Worm (Caenorhabditis elegans) whole organism, L2 larva: ENCODE measurements around the gene clx-1.

Source experiments
- C34F6.9 ChIP-seq: fragments of 150-350 bp; optimal IDR thresholded peaks from 2 replicates; lab custom pipeline; 2014; ENCODE audit warnings: missing biosample characterization, missing genetic modification characterization
- F13H6.1 ChIP-seq: sonication (generic microtip); optimal IDR thresholded peaks from 2 replicates; lab custom pipeline; 2016; ENCODE audit warnings: missing genetic modification characterization, missing compliant biosample characterization
- R02D3.7 ChIP-seq: fragments of 150-350 bp; optimal IDR thresholded peaks from 2 replicates; lab custom pipeline; 2014; ENCODE audit warnings: missing biosample characterization, missing genetic modification characterization
- Y55F3AM.14 ChIP-seq: fragments of 200-800 bp; sonication (Bioruptor generic); optimal IDR thresholded peaks from 2 replicates; lab custom pipeline; 2018; ENCODE audit warnings: mild to moderate bottlenecking, missing genetic modification characterization, missing compliant biosample characterization
- ZK546.5 ChIP-seq: sonication (generic microtip); optimal IDR thresholded peaks from 2 replicates; lab custom pipeline; 2017; ENCODE audit warnings: missing biosample characterization, missing genetic modification characterization
- alr-1 ChIP-seq: fragments of 150-350 bp; optimal IDR thresholded peaks from 2 replicates; lab custom pipeline; 2014; ENCODE audit warnings: missing biosample characterization, missing genetic modification characterization
- aly-2 ChIP-seq: fragments of 150-350 bp; optimal IDR thresholded peaks from 2 replicates; lab custom pipeline; 2014; ENCODE audit warnings: missing biosample characterization, missing genetic modification characterization
- ama-1 ChIP-seq: fragments of 150-350 bp; optimal IDR thresholded peaks from 2 replicates; lab custom pipeline; 2018; ENCODE audit warnings: inconsistent platforms
- blmp-1 ChIP-seq: sonication (generic microtip); optimal IDR thresholded peaks from 2 replicates; lab custom pipeline; 2017; ENCODE audit warnings: missing genetic modification characterization, mild to moderate bottlenecking, missing compliant biosample characterization, antibody characterized with exemption, moderate library complexity; ENCODE audit not compliant: insufficient read depth
- ceh-16 ChIP-seq: fragments of 150-350 bp; optimal IDR thresholded peaks from 2 replicates; lab custom pipeline; 2014; ENCODE audit warnings: missing biosample characterization, missing genetic modification characterization
- ceh-82 ChIP-seq: fragments of 150-350 bp; optimal IDR thresholded peaks from 2 replicates; lab custom pipeline; 2014; ENCODE audit warnings: missing biosample characterization, missing genetic modification characterization
- crh-2 ChIP-seq: sonication (generic microtip); optimal IDR thresholded peaks from 2 replicates; lab custom pipeline; 2017; ENCODE audit warnings: missing biosample characterization, missing genetic modification characterization
- dmd-4 ChIP-seq: sonication (generic microtip); optimal IDR thresholded peaks from 2 replicates; lab custom pipeline; 2017; ENCODE audit warnings: missing biosample characterization, missing genetic modification characterization
- elt-1 ChIP-seq: fragments of 150-350 bp; optimal IDR thresholded peaks from 2 replicates; lab custom pipeline; 2014; ENCODE audit warnings: missing biosample characterization, missing genetic modification characterization
- elt-3 ChIP-seq: sonication (generic microtip); optimal IDR thresholded peaks from 2 replicates; lab custom pipeline; 2017; ENCODE audit warnings: missing biosample characterization, missing genetic modification characterization
- fos-1 ChIP-seq: fragments of 150-350 bp; optimal IDR thresholded peaks from 2 replicates; lab custom pipeline; 2014; ENCODE audit warnings: missing biosample characterization, missing genetic modification characterization
- gmeb-1 ChIP-seq: fragments of 150-350 bp; optimal IDR thresholded peaks from 2 replicates; lab custom pipeline; 2014; ENCODE audit warnings: missing biosample characterization, missing genetic modification characterization
- lin-11 ChIP-seq: fragments of 150-350 bp; sonication (generic microtip); optimal IDR thresholded peaks from 2 replicates; lab custom pipeline; 2014; ENCODE audit warnings: missing biosample characterization, missing genetic modification characterization, inconsistent platforms, mixed read lengths
- lin-39 ChIP-seq: fragments of 150-350 bp; optimal IDR thresholded peaks from 2 replicates; lab custom pipeline; 2014; ENCODE audit warnings: missing biosample characterization, missing genetic modification reagents, missing genetic modification characterization
- lsy-2 ChIP-seq, 2 experiments: fragments of 150-350 bp in 1 of 2; sonication (generic microtip) in 1 of 2; optimal IDR thresholded peaks; 2 replicates each; lab custom pipeline; 2014 to 2017; ENCODE audit warnings: missing biosample characterization in 2 of 2, missing genetic modification characterization in 2 of 2
- mab-5 ChIP-seq: fragments of 150-350 bp; optimal IDR thresholded peaks from 2 replicates; lab custom pipeline; 2014; ENCODE audit warnings: missing biosample characterization, missing genetic modification characterization
- mbf-1 ChIP-seq: sonication (generic microtip); optimal IDR thresholded peaks from 2 replicates; lab custom pipeline; 2017; ENCODE audit warnings: missing biosample characterization, missing genetic modification characterization
- mdl-1 ChIP-seq, 2 experiments: fragments of 150-350 bp in 1 of 2; sonication (generic microtip) in 1 of 2; optimal IDR thresholded peaks; 2 replicates each; lab custom pipeline; 2017; ENCODE audit warnings: missing biosample characterization in 2 of 2, missing genetic modification characterization in 2 of 2
- nhr-11 ChIP-seq: fragments of 150-350 bp; optimal IDR thresholded peaks from 2 replicates; lab custom pipeline; 2014; ENCODE audit warnings: missing biosample characterization, missing genetic modification characterization
- nhr-129 ChIP-seq: fragments of 150-350 bp; optimal IDR thresholded peaks from 2 replicates; lab custom pipeline; 2014; ENCODE audit warnings: missing biosample characterization, missing genetic modification characterization
- nhr-21 ChIP-seq: fragments of 150-350 bp; optimal IDR thresholded peaks from 2 replicates; lab custom pipeline; 2014; ENCODE audit warnings: missing biosample characterization, missing genetic modification characterization
- nhr-23 ChIP-seq: fragments of 150-350 bp; optimal IDR thresholded peaks from 2 replicates; lab custom pipeline; 2014; ENCODE audit warnings: missing biosample characterization, missing genetic modification reagents, missing genetic modification characterization
- nhr-237 ChIP-seq: fragments of 150-350 bp; optimal IDR thresholded peaks from 2 replicates; lab custom pipeline; 2014; ENCODE audit warnings: missing biosample characterization, missing genetic modification characterization
- nhr-25 ChIP-seq: fragments of 150-350 bp; sonication (generic microtip); optimal IDR thresholded peaks from 3 replicates; lab custom pipeline; 2014; ENCODE audit warnings: missing biosample characterization, missing genetic modification characterization
- nhr-6 ChIP-seq: fragments of 150-350 bp; optimal IDR thresholded peaks from 2 replicates; lab custom pipeline; 2014; ENCODE audit warnings: missing biosample characterization, missing genetic modification characterization
- nhr-77 ChIP-seq: fragments of 150-350 bp; optimal IDR thresholded peaks from 2 replicates; lab custom pipeline; 2014; ENCODE audit warnings: missing biosample characterization, missing genetic modification characterization
- skn-1 ChIP-seq: sonication (generic microtip); optimal IDR thresholded peaks from 2 replicates; lab custom pipeline; 2017; ENCODE audit warnings: missing biosample characterization, missing genetic modification characterization
- sma-3 ChIP-seq: sonication (generic microtip); optimal IDR thresholded peaks from 2 replicates; lab custom pipeline; 2016; ENCODE audit warnings: missing genetic modification reagents, missing genetic modification characterization, missing compliant biosample characterization
- sma-9 ChIP-seq, 2 experiments: fragments of 150-350 bp in 1 of 2; sonication (generic microtip) in 1 of 2; optimal IDR thresholded peaks; 2 replicates each; lab custom pipeline; 2014 to 2016; ENCODE audit warnings: missing genetic modification characterization in 2 of 2, mild to moderate bottlenecking in 1 of 2, missing biosample characterization in 1 of 2, missing compliant biosample characterization in 1 of 2, missing genetic modification reagents in 1 of 2, moderate library complexity in 1 of 2
- snpc-4 ChIP-seq: fragments of 150-350 bp; optimal IDR thresholded peaks from 2 replicates; lab custom pipeline; 2014; ENCODE audit warnings: missing biosample characterization, missing genetic modification characterization
- unc-55 ChIP-seq: fragments of 150-350 bp; sonication (generic microtip); optimal IDR thresholded peaks from 3 replicates; lab custom pipeline; 2014; ENCODE audit warnings: missing biosample characterization, missing genetic modification reagents, missing genetic modification characterization
- unc-62 ChIP-seq: fragments of 150-350 bp; optimal IDR thresholded peaks from 2 replicates; lab custom pipeline; 2014; ENCODE audit warnings: missing biosample characterization, missing genetic modification reagents, missing genetic modification characterization
- zag-1 ChIP-seq: fragments of 150-350 bp; optimal IDR thresholded peaks from 2 replicates; lab custom pipeline; 2014; ENCODE audit warnings: missing biosample characterization, missing genetic modification characterization
- ztf-1 ChIP-seq: fragments of 200-800 bp; sonication (Bioruptor generic); conservative IDR thresholded peaks from 2 replicates; pipeline ENCODE4 v1.3.6; 2022; ENCODE audit warnings: missing genetic modification characterization, missing compliant biosample characterization
- ztf-11 ChIP-seq: sonication (generic microtip); optimal IDR thresholded peaks from 2 replicates; lab custom pipeline; 2017; ENCODE audit warnings: missing biosample characterization, missing genetic modification characterization

Gene clx-1

DNA sequence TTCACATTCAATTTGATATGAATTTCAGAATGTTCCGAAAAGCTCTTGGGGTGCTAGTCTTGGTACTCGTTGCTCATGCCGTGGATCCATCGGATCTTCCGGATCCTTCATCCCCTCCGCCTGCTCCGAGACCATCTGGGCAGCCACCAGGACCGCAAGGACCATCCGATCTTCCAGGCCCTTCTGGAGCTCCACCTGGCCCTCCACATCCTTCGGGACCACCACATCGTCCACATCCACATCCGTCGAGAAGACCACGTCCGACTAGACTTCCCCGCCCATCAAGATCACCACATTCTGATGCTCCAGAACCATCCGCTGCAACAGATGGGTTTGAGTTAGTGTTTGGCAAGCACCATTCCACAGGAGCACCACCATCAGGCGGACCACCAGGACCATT lies at the start of gene clx-1:
Gene clx-1 (plus strand): TSS at position 30 of the 400 bp plus-strand sequence.
- TF ChIP-seq lin-11 (tag; lab: Kevin White, UChicago) (no peak), snpc-4 (no peak), nhr-6 (no peak), aly-2 (tag; lab: Kevin White, UChicago) (no peak), blmp-1 (tag; lab: Kevin White, UChicago) (no peak), sma-3 (GFP tag; lab: Kevin White, UChicago) (no peak), dmd-4 (tag; lab: Kevin White, UChicago) (no peak), gmeb-1 (tag; lab: Kevin White, UChicago) (no peak), elt-1 (tag; lab: Kevin White, UChicago) (no peak), ama-1 (no peak), nhr-237 (no peak), nhr-21 (tag; lab: Kevin White, UChicago) (no peak), ceh-82 (no peak), nhr-23 (tag; lab: Kevin White, UChicago) (no peak), nhr-25 (tag; lab: Kevin White, UChicago) (no peak), lin-39 (no peak), mab-5 (tag; lab: Kevin White, UChicago) (no peak), nhr-11 (tag; lab: Kevin White, UChicago) (no peak)

ce11 chrIV:7689326-7689725 lies 45.1 kb upstream of the clx-1 start:
- peak; percentile 73 for TF ChIP-seq fos-1 (tag; lab: Kevin White, UChicago)
- TF ChIP-seq nhr-11 (tag; lab: Kevin White, UChicago), result no peak
- peak; percentile 30 for TF ChIP-seq crh-2 (tag; lab: Kevin White, UChicago)
- TF ChIP-seq sma-9 (GFP tag; optimal IDR thresholded peaks at IDR 0.05; lab: Kevin White, UChicago), result peak; percentile 17
- TF ChIP-seq sma-9 (tag; optimal IDR thresholded peaks at IDR 0.05; lab: Kevin White, UChicago), result no peak
- TF ChIP-seq mbf-1 (tag; lab: Kevin White, UChicago), result no peak
- TF ChIP-seq nhr-129 (tag; lab: Kevin White, UChicago), result peak; percentile 75

- no peak for TF ChIP-seq ztf-1 (GFP tag; lab: Robert Waterston, UW)
- TF ChIP-seq sma-3 (GFP tag; lab: Kevin White, UChicago), result no peak
- no peak for TF ChIP-seq blmp-1 (tag; lab: Kevin White, UChicago)
- no peak for TF ChIP-seq ZK546.5 (tag; lab: Kevin White, UChicago)
- TF ChIP-seq R02D3.7 (tag; lab: Kevin White, UChicago), result no peak
- TF ChIP-seq lin-11 (tag; lab: Kevin White, UChicago), result no peak
- TF ChIP-seq nhr-21 (tag; lab: Kevin White, UChicago), result no peak
- TF ChIP-seq nhr-237, result no peak
These were observed 42.0 kb upstream of the clx-1 start for ce11 chrIV:7692451-7692850.

DNA sequence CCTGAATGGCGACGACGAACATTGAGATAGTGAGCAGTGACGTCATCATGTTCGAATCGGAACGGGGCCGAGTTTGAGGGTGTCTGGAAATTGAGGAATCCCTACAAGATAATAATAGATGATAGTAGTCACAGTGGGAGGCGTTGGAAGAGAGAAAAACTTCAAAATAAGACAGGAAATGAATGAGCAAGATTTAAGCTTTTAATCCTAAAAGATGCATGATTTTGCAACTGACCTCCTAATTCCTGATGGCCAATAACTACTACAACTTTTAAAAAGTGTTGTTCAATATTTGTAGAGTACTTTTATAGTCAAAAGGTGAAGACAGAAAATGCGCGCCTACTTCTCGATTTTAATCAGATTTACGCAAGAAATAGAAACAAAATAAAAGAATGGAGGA lies 36.1 kb upstream of the clx-1 start, which contains the start of gene flp-13:
Gene flp-13 (minus strand): TSS at position 101 of the 400 bp plus-strand sequence.
- TF ChIP-seq sma-3 (GFP tag; lab: Kevin White, UChicago), result no peak
- no peak for TF ChIP-seq nhr-77 (tag; lab: Kevin White, UChicago)
- TF ChIP-seq alr-1, result no peak
- TF ChIP-seq elt-3 (tag; lab: Kevin White, UChicago), result no peak
- no peak for TF ChIP-seq sma-9 (GFP tag; optimal IDR thresholded peaks at IDR 0.05; lab: Kevin White, UChicago)
- no peak for TF ChIP-seq sma-9 (tag; optimal IDR thresholded peaks at IDR 0.05; lab: Kevin White, UChicago)
- TF ChIP-seq nhr-237, result no peak
- no peak for TF ChIP-seq Y55F3AM.14
- no peak for TF ChIP-seq ceh-16 (tag; lab: Kevin White, UChicago)
- TF ChIP-seq aly-2 (tag; lab: Kevin White, UChicago), result no peak

DNA sequence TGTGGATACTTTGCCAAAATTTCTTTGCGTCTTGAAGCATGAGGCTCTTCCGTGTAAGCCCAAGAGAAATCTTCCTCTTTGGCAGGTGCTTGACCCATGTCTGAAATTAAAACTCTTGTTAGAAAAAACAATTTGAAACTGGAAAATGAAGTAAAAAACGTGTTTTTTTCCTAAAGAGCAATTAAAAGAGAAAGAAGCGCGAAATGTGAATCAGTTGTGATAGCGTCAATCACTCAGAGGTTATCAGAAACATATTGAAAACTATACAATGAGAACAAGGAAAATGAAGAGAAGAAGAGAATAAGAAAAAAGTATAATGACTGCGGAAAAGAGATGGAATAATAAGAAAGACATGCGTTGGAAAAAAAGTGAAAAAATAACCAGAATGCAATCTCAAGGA lies 27.6 kb upstream of the clx-1 start, which contains the start of gene F33D4.4:
Gene F33D4.4 (minus strand): TSS at position 101 of the 400 bp plus-strand sequence.
- peak; percentile 30 for TF ChIP-seq fos-1 (tag; lab: Kevin White, UChicago)
- no peak for TF ChIP-seq dmd-4 (tag; lab: Kevin White, UChicago)

ce11 chrIV:7709701-7710100 lies 24.7 kb upstream of the clx-1 start, which contains the start of the genes mrpl-1, emc-6 and mrps-24:
TSS of gene mrpl-1 (minus strand) at chrIV:7709701.
TSS of gene emc-6 (minus strand) at chrIV:7709736.
TSS of gene mrps-24 (plus strand) at chrIV:7710045.
- TF ChIP-seq zag-1, result no peak
- peak; percentile 48 for TF ChIP-seq sma-3 (GFP tag; lab: Kevin White, UChicago)
- TF ChIP-seq Y55F3AM.14, result no peak
- TF ChIP-seq unc-55 (GFP tag; lab: Kevin White, UChicago), result peak; percentile 89
- TF ChIP-seq alr-1, result no peak
- TF ChIP-seq gmeb-1 (tag; lab: Kevin White, UChicago), result peak; percentile 63
- peak; percentile 50 for TF ChIP-seq nhr-25 (tag; lab: Kevin White, UChicago)
- no peak for TF ChIP-seq ztf-11 (tag; lab: Kevin White, UChicago)
- peak; percentile 48 to 83 for TF ChIP-seq lsy-2 (tag; optimal IDR thresholded peaks at IDR 0.05; lab: Kevin White, UChicago)
- TF ChIP-seq mab-5 (tag; lab: Kevin White, UChicago), result peak; percentile 29
- no peak for TF ChIP-seq unc-62 (GFP tag; lab: Kevin White, UChicago)
- no peak for TF ChIP-seq nhr-23 (tag; lab: Kevin White, UChicago)
- no peak for TF ChIP-seq elt-1 (tag; lab: Kevin White, UChicago)
- no peak for TF ChIP-seq R02D3.7 (tag; lab: Kevin White, UChicago)
- TF ChIP-seq skn-1 (tag; lab: Kevin White, UChicago), result peak; percentile 56
- no peak for TF ChIP-seq aly-2 (tag; lab: Kevin White, UChicago)
- no peak for TF ChIP-seq nhr-77 (tag; lab: Kevin White, UChicago)
- TF ChIP-seq F13H6.1 (tag; lab: Kevin White, UChicago), result peak; percentile 44
- TF ChIP-seq ceh-82, result no peak
- TF ChIP-seq mbf-1 (tag; lab: Kevin White, UChicago), result no peak
- TF ChIP-seq C34F6.9 (tag; lab: Kevin White, UChicago), result peak; percentile 82
- TF ChIP-seq mdl-1 (tag; optimal IDR thresholded peaks at IDR 0.05; lab: Kevin White, UChicago), result no peak
- TF ChIP-seq crh-2 (tag; lab: Kevin White, UChicago), result peak; percentile 73
